Fruit fly (Drosophila melanogaster): ENCODE data around the gene wfs1.

DNA sequence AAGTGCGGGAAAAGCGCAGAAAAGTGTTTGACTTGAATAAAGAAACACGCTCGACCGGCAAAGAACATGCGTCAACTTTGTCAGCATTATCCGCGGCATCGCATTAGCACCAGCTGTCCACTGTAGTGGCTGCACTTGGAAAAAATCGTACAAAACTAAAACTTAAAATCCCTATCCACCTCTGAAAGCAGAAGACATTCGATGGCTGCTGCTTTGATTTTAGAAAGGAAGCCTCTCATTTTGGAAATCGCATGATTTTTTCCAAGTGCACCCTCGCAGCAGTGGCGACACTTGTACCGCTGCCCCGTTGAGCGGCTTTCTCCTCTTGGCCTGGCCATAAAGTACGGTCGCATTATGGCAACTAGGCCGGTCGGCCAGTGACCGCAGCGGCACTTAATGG lies 25.9 kb downstream of the wfs1 start:
- no peak for TF ChIP-seq usp (GFP tag; optimal IDR thresholded peaks at IDR 0.05)
- TF ChIP-seq EcR (GFP tag; optimal IDR thresholded peaks at IDR 0.05), result no peak
- TF ChIP-seq pan (optimal IDR thresholded peaks at IDR 0.05), result no peak

All from whole organism.